Worm (Caenorhabditis elegans) whole organism, young adult: Measurements from ENCODE around the gene hnd-1.

ENCODE experiments used
- C06A6.2 ChIP-seq: fragments of 200-800 bp; sonication (Bioruptor generic); conservative IDR thresholded peaks from 2 replicates; pipeline ENCODE4 v1.3.6; 2022; ENCODE audit warnings: missing genetic modification characterization, missing compliant biosample characterization
- cebp-1 ChIP-seq, 2 experiments: fragments of 200-800 bp in 1 of 2; sonication (Bioruptor generic) in 1 of 2; sonication (generic microtip) in 1 of 2; IDR thresholded peaks in 1 of 2; optimal IDR thresholded peaks in 1 of 2; 2 replicates each; pipeline versions ENCODE4 v1.3.6 to Lab custom; 2017 to 2022; ENCODE audit warnings: missing compliant biosample characterization in 2 of 2, missing genetic modification characterization in 2 of 2, mild to moderate bottlenecking in 1 of 2, missing genetic modification reagents in 1 of 2, moderate library complexity in 1 of 2
- ekl-4 ChIP-seq: fragments of 200-800 bp; sonication (Bioruptor generic); IDR thresholded peaks from 2 replicates; pipeline ENCODE4 v1.3.6; 2022; ENCODE audit warnings: missing genetic modification reagents, missing genetic modification characterization, missing compliant biosample characterization
- ets-4 ChIP-seq: fragments of 200-800 bp; sonication (Bioruptor generic); optimal IDR thresholded peaks from 2 replicates; lab custom pipeline; 2018; ENCODE audit warnings: mild to moderate bottlenecking, missing genetic modification characterization, missing compliant biosample characterization
- unc-62 ChIP-seq: fragments of 150-350 bp; optimal IDR thresholded peaks from 2 replicates; lab custom pipeline; 2014; ENCODE audit warnings: missing biosample characterization, missing genetic modification reagents, missing genetic modification characterization

ce11 chrX:11637721-11638120 is 46.6 kb upstream of the hnd-1 start:
- TF ChIP-seq cebp-1 (GFP tag; IDR thresholded peaks at IDR 0.05; lab: Robert Waterston, UW) = no peak
- no peak for TF ChIP-seq cebp-1 (tag; optimal IDR thresholded peaks at IDR 0.05; lab: Kevin White, UChicago)
- TF ChIP-seq ets-4 = no peak
- no peak for TF ChIP-seq unc-62 (GFP tag; lab: Kevin White, UChicago)
- no peak for TF ChIP-seq ekl-4 (GFP tag; lab: Robert Waterston, UW)
- no peak for TF ChIP-seq C06A6.2 (GFP tag; lab: Robert Waterston, UW)
